Fruit fly (Drosophila melanogaster): ENCODE measurements around the gene CG5877.

The CG5877 gene

DNA sequence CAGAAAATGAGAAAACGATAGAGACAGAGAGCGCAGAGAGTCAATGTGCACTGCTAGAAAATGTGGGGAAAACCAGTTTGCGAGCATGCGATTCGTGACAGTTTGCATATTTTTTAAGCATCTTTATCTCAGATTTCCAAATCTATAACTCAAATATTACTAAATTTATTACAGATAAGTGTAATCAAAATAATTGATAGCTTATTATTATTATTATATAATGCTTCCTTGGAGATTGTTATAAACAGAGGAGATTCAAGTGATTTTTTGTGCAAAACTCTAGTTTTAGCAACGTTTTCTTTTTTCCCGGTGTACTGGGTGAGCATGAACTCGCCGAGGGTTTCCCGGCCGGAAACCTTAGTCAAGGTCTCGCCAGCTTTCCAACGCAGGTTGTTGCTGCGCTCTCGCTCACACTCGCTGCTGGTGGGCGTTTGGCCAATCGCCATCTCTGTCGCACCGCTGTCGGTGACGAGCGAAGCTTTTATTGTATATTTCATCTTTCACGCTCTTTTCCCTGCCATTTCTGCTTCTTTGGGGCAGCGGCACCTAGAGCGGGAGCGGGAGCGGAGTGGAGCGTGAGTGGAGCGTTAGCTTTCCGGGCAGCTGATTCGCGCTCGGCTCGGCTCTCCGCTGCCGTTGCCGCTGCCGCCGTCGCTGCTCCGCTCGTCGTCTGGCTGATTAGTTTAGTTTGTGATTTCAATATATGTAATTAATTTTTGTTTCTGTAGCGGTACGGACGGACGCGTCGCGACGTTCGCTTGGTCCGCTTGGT lies 5.7 kb downstream of the CG5877 start (continued):
- TF ChIP-seq disco-r (GFP tag; optimal IDR thresholded peaks at IDR 0.05) (peak; percentile 42), Jarid2 (GFP tag; optimal IDR thresholded peaks at IDR 0.05) (peak; percentile 88), CG10979 (tag; optimal IDR thresholded peaks at IDR 0.05) (peak; percentile 97), CG4360 (GFP tag; IDR thresholded peaks at IDR 0.05) (peak; percentile 56), ham (GFP tag; IDR thresholded peaks at IDR 0.05) (peak; percentile 92), ken (GFP tag; IDR thresholded peaks at IDR 0.05) (peak; percentile 92), prd (optimal IDR thresholded peaks at IDR 0.05) (no peak), prd (GFP tag; IDR thresholded peaks at IDR 0.05) (peak; percentile 97), Xrp1 (GFP tag; IDR thresholded peaks at IDR 0.05) (peak; percentile 96), CG13894 (tag; optimal IDR thresholded peaks at IDR 0.05) (peak; percentile 95), CG3847 (GFP tag; IDR thresholded peaks at IDR 0.05) (peak; percentile 98), GATAe (GFP tag; conservative IDR thresholded peaks at IDR 0.05) (peak; percentile 90), pum (GFP tag; optimal IDR thresholded peaks at IDR 0.05) (peak; percentile 55), Vsx1 (GFP tag; optimal IDR thresholded peaks at IDR 0.05) (peak; percentile 94), CG14860 (GFP tag; IDR thresholded peaks at IDR 0.05; ENCODE audit: partially characterized antibody) (no peak), CG18599 (GFP tag; optimal IDR thresholded peaks at IDR 0.05) (peak; percentile 98), NFAT (GFP tag; IDR thresholded peaks at IDR 0.05) (peak; percentile 92), ssp (GFP tag; IDR thresholded peaks at IDR 0.05) (peak; percentile 92), Lim3 (GFP tag; IDR thresholded peaks at IDR 0.05) (peak; percentile 92), CG2199 (GFP tag; IDR thresholded peaks at IDR 0.05) (peak; percentile 89), ase (GFP tag; IDR thresholded peaks at IDR 0.05) (peak; percentile 95), CG7556 (GFP tag; optimal IDR thresholded peaks at IDR 0.05) (peak; percentile 99)

DNA sequence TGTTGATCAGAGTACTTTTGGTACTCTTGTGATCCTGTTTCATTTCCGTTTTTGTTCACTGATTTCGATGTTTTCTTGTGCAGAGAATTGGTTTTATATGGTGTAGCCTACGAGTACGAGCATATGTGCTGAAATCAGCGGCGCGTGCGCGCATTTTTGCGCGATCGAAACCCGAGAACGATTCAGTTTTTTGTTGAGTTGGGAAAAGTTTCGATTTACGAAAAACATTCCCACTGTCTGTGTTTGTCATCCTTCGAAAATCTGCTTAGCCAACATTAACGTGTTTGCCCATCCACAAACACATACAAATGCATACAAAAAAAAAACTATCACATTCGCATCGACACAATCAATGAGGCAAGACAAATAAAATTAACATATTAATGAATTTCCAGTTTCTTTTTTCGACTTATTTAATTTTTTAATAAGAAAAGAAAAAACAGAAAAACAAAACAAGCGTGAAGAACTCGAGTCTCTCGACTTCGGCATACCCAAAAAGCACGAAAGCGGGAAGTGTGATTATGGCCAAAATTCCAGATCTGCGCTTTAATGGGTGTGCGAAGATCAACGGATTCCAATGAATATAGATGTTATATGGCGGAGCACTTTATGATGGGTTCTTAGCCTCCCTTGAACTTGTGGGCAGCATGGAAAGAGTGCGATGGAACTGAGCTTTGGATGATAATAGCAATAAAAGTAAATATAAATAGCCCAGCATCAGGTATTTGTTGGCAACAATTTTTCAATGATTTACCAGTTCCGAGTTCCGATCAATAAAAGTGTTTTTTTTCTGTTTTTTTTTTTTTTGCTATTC lies 7.3 kb downstream of the CG5877 start:
- TF ChIP-seq pfk (GFP tag; optimal IDR thresholded peaks at IDR 0.05) (no peak), zen2 (GFP tag; IDR thresholded peaks at IDR 0.05; ENCODE audit: partially characterized antibody) (no peak), psq (GFP tag; optimal IDR thresholded peaks at IDR 0.05) (no peak), Med (GFP tag) (peak; percentile 60), CG12659 (GFP tag; optimal IDR thresholded peaks at IDR 0.05) (no peak), crol (GFP tag; IDR thresholded peaks at IDR 0.05) (no peak), cato (GFP tag; optimal IDR thresholded peaks at IDR 0.05; ENCODE audit: borderline replicate concordance) (no peak), schlank (tag; optimal IDR thresholded peaks at IDR 0.05) (no peak), CG12071 (GFP tag; optimal IDR thresholded peaks at IDR 0.05) (no peak), tin (GFP tag; optimal IDR thresholded peaks at IDR 0.05) (no peak), Sox102F (GFP tag; optimal IDR thresholded peaks at IDR 0.05) (peak; percentile 13), sd (tag; optimal IDR thresholded peaks at IDR 0.05) (peak; percentile 62), B-H1 (GFP tag; IDR thresholded peaks at IDR 0.05) (no peak), CG31441 (GFP tag; IDR thresholded peaks at IDR 0.05) (no peak), Opbp (GFP tag; IDR thresholded peaks at IDR 0.05; ENCODE audit: partially characterized antibody) (no peak), CG14710 (tag; optimal IDR thresholded peaks at IDR 0.05) (no peak), CG15696 (tag; optimal IDR thresholded peaks at IDR 0.05) (no peak), yki (optimal IDR thresholded peaks at IDR 0.05) (no peak), CG1024 (GFP tag; IDR thresholded peaks at IDR 0.05) (no peak), inv (GFP tag; IDR thresholded peaks at IDR 0.05; ENCODE audit: partially characterized antibody) (no peak), CG1832 (GFP tag; optimal IDR thresholded peaks at IDR 0.05) (no peak), CG4820 (GFP tag; optimal IDR thresholded peaks at IDR 0.05) (no peak), CG12769 (tag; optimal IDR thresholded peaks at IDR 0.05) (peak; percentile 20), BtbVII (GFP tag; optimal IDR thresholded peaks at IDR 0.05) (no peak), Drgx (GFP tag; IDR thresholded peaks at IDR 0.05) (no peak), Xrp1 (GFP tag; IDR thresholded peaks at IDR 0.05) (no peak), bcd (GFP tag; optimal IDR thresholded peaks at IDR 0.05) (no peak)

All from whole organism, embryonic.